Worm (Caenorhabditis elegans) whole organism, young adult: ENCODE measurements around the gene F21C10.19.

Experiments
- D2030.7 ChIP-seq: fragments of 200-800 bp; sonication (Bioruptor generic); IDR thresholded peaks from 2 replicates; pipeline ENCODE4 v1.3.6; 2022; ENCODE audit warnings: missing genetic modification reagents, missing genetic modification characterization, missing compliant biosample characterization
- F10E7.11 ChIP-seq: sonication (generic microtip); optimal IDR thresholded peaks from 2 replicates; lab custom pipeline; 2017; ENCODE audit warnings: mild to moderate bottlenecking, missing genetic modification characterization, moderate library complexity, missing compliant biosample characterization
- F37B4.10 ChIP-seq: fragments of 200-800 bp; sonication (Bioruptor generic); IDR thresholded peaks from 2 replicates; pipeline ENCODE4 v1.3.6; 2022; ENCODE audit warnings: missing genetic modification characterization, missing compliant biosample characterization
- K11D2.4 ChIP-seq: fragments of 200-800 bp; sonication (Bioruptor generic); IDR thresholded peaks from 2 replicates; pipeline ENCODE4 v1.3.6; 2022; ENCODE audit warnings: missing genetic modification reagents, missing genetic modification characterization, missing compliant biosample characterization
- K12H6.12 ChIP-seq: fragments of 200-800 bp; sonication (Bioruptor generic); optimal IDR thresholded peaks from 2 replicates; lab custom pipeline; 2018; ENCODE audit warnings: mild to moderate bottlenecking, missing genetic modification characterization, missing compliant biosample characterization
- T07F8.4 ChIP-seq: sonication (generic microtip); optimal IDR thresholded peaks from 2 replicates; lab custom pipeline; 2016; ENCODE audit warnings: mild to moderate bottlenecking, missing genetic modification characterization, moderate library complexity, missing compliant biosample characterization
- ZK185.1 ChIP-seq: sonication (generic microtip); optimal IDR thresholded peaks from 2 replicates; lab custom pipeline; 2016; ENCODE audit warnings: mild to moderate bottlenecking, missing genetic modification characterization, missing compliant biosample characterization; ENCODE audit not compliant: poor library complexity, severe bottlenecking
- akir-1 ChIP-seq: fragments of 200-800 bp; sonication (Bioruptor generic); optimal IDR thresholded peaks from 2 replicates; lab custom pipeline; 2018; ENCODE audit warnings: mild to moderate bottlenecking, missing genetic modification characterization, moderate library complexity, missing compliant biosample characterization
- athp-1 ChIP-seq: sonication (generic microtip); optimal IDR thresholded peaks from 2 replicates; lab custom pipeline; 2017; ENCODE audit warnings: mild to moderate bottlenecking, missing genetic modification characterization, missing compliant biosample characterization
- cebp-1 ChIP-seq, 2 experiments: fragments of 200-800 bp in 1 of 2; sonication (Bioruptor generic) in 1 of 2; sonication (generic microtip) in 1 of 2; IDR thresholded peaks in 1 of 2; optimal IDR thresholded peaks in 1 of 2; 2 replicates each; pipeline versions ENCODE4 v1.3.6 to Lab custom; 2017 to 2022; ENCODE audit warnings: missing compliant biosample characterization in 2 of 2, missing genetic modification characterization in 2 of 2, mild to moderate bottlenecking in 1 of 2, missing genetic modification reagents in 1 of 2, moderate library complexity in 1 of 2
- die-1 ChIP-seq: sonication (generic microtip); optimal IDR thresholded peaks from 2 replicates; lab custom pipeline; 2016; ENCODE audit warnings: missing genotype, mild to moderate bottlenecking, missing genetic modification characterization, missing compliant biosample characterization
- dpl-1 ChIP-seq: fragments of 150-350 bp; optimal IDR thresholded peaks from 2 replicates; lab custom pipeline; 2014; ENCODE audit warnings: missing biosample characterization, missing genetic modification reagents, missing genetic modification characterization
- egl-18 ChIP-seq: fragments of 200-800 bp; sonication (Bioruptor generic); IDR thresholded peaks from 2 replicates; pipeline ENCODE4 v1.3.6; 2022; ENCODE audit warnings: missing genetic modification reagents, missing genetic modification characterization, missing compliant biosample characterization
- gei-17 ChIP-seq: fragments of 200-800 bp; sonication (Bioruptor generic); optimal IDR thresholded peaks from 2 replicates; lab custom pipeline; 2018; ENCODE audit warnings: mild to moderate bottlenecking, missing genetic modification characterization, missing compliant biosample characterization
- hlh-26 ChIP-seq: fragments of 200-800 bp; sonication (Bioruptor generic); conservative IDR thresholded peaks from 2 replicates; pipeline ENCODE4 v1.3.6; 2022; ENCODE audit warnings: missing genetic modification reagents, missing genetic modification characterization, missing compliant biosample characterization
- hmg-1.2 ChIP-seq: fragments of 200-800 bp; sonication (Bioruptor generic); IDR thresholded peaks from 2 replicates; pipeline ENCODE4 v1.3.6; 2022; ENCODE audit warnings: missing genetic modification reagents, missing genetic modification characterization, missing compliant biosample characterization
- hmg-20 ChIP-seq: fragments of 200-800 bp; sonication (Bioruptor generic); IDR thresholded peaks from 2 replicates; pipeline ENCODE4 v1.3.6; 2022; ENCODE audit warnings: missing genetic modification reagents, missing genetic modification characterization, missing compliant biosample characterization
- let-526 ChIP-seq: fragments of 200-800 bp; sonication (Bioruptor generic); IDR thresholded peaks from 2 replicates; pipeline ENCODE4 v1.3.6; 2022; ENCODE audit warnings: missing genetic modification reagents, missing genetic modification characterization, missing compliant biosample characterization
- let-607 ChIP-seq, 2 experiments: fragments of 200-800 bp in 1 of 2; sonication (Bioruptor generic) in 1 of 2; sonication (generic microtip) in 1 of 2; optimal IDR thresholded peaks; 2 replicates each; lab custom pipeline; 2016 to 2018; ENCODE audit warnings: mild to moderate bottlenecking in 2 of 2, missing compliant biosample characterization in 2 of 2, missing genetic modification characterization in 2 of 2, moderate library complexity in 2 of 2, missing genotype in 1 of 2
- lin-35 ChIP-seq, 3 experiments: fragments of 150-350 bp in 2 of 3; sonication (generic microtip) in 1 of 3; optimal IDR thresholded peaks; 2 replicates each; lab custom pipeline; 2014 to 2018; ENCODE audit warnings: missing biosample characterization in 3 of 3, missing genetic modification characterization in 3 of 3, missing genetic modification reagents in 3 of 3
- lin-54 ChIP-seq: fragments of 200-800 bp; sonication (Bioruptor generic); optimal IDR thresholded peaks from 2 replicates; lab custom pipeline; 2018; ENCODE audit warnings: mild to moderate bottlenecking, missing genetic modification characterization, missing compliant biosample characterization
- lsl-1 ChIP-seq: fragments of 200-800 bp; sonication (Bioruptor generic); optimal IDR thresholded peaks from 2 replicates; lab custom pipeline; 2018; ENCODE audit warnings: mild to moderate bottlenecking, missing genetic modification characterization, moderate library complexity, missing compliant biosample characterization
- mes-4 ChIP-seq: sonication (generic microtip); optimal IDR thresholded peaks from 2 replicates; lab custom pipeline; 2016; ENCODE audit warnings: missing genotype, missing genetic modification characterization, missing compliant biosample characterization
- nfya-2 ChIP-seq: fragments of 200-800 bp; sonication (Bioruptor generic); IDR thresholded peaks from 2 replicates; pipeline ENCODE4 v1.3.6; 2022; ENCODE audit warnings: missing genetic modification reagents, missing genetic modification characterization, missing compliant biosample characterization
- nhr-120 ChIP-seq: fragments of 200-800 bp; sonication (Bioruptor generic); IDR thresholded peaks from 2 replicates; pipeline ENCODE4 v1.3.6; 2022; ENCODE audit warnings: missing genetic modification characterization, missing compliant biosample characterization
- pbrm-1 ChIP-seq: fragments of 200-800 bp; sonication (Bioruptor generic); IDR thresholded peaks from 2 replicates; pipeline ENCODE4 v1.3.6; 2022; ENCODE audit warnings: missing genetic modification reagents, missing genetic modification characterization, missing compliant biosample characterization
- rcor-1 ChIP-seq: fragments of 200-800 bp; sonication (Bioruptor generic); IDR thresholded peaks from 2 replicates; pipeline ENCODE4 v1.3.6; 2022; ENCODE audit warnings: missing genetic modification reagents, missing genetic modification characterization, missing compliant biosample characterization
- sea-2 ChIP-seq: fragments of 200-800 bp; sonication (Bioruptor generic); IDR thresholded peaks from 2 replicates; pipeline ENCODE4 v1.3.6; 2022; ENCODE audit warnings: missing genetic modification characterization, missing compliant biosample characterization
- snpc-1.1 ChIP-seq: sonication (generic microtip); optimal IDR thresholded peaks from 2 replicates; lab custom pipeline; 2017; ENCODE audit warnings: missing genetic modification characterization, mild to moderate bottlenecking, missing compliant biosample characterization, antibody characterized with exemption, moderate library complexity, missing genotype, missing genetic modification reagents; ENCODE audit not compliant: insufficient read depth
- snpc-3.4 ChIP-seq: sonication (generic microtip); optimal IDR thresholded peaks from 2 replicates; lab custom pipeline; 2017; ENCODE audit warnings: missing genetic modification characterization, mild to moderate bottlenecking, missing compliant biosample characterization, antibody characterized with exemption, moderate library complexity, missing genotype, missing genetic modification reagents
- snpc-4 ChIP-seq, 5 experiments: fragments of 150-350 bp in 1 of 5; sonication (generic microtip) in 4 of 5; optimal IDR thresholded peaks; 2 replicates each; lab custom pipeline; 2014 to 2018; ENCODE audit warnings: missing genetic modification characterization in 5 of 5, missing biosample characterization in 3 of 5, antibody characterized with exemption in 2 of 5, mild to moderate bottlenecking in 2 of 5, missing compliant biosample characterization in 2 of 5, missing genotype in 2 of 5, moderate library complexity in 2 of 5, missing genetic modification reagents in 1 of 5
- somi-1 ChIP-seq: fragments of 200-800 bp; sonication (Bioruptor generic); optimal IDR thresholded peaks from 2 replicates; lab custom pipeline; 2018; ENCODE audit warnings: mild to moderate bottlenecking, missing genetic modification characterization, missing compliant biosample characterization
- sptf-2 ChIP-seq: fragments of 200-800 bp; sonication (Bioruptor generic); optimal IDR thresholded peaks from 2 replicates; lab custom pipeline; 2018; ENCODE audit warnings: mild to moderate bottlenecking, missing genetic modification characterization, missing compliant biosample characterization
- unc-130 ChIP-seq: sonication (generic microtip); optimal IDR thresholded peaks from 2 replicates; lab custom pipeline; 2016; ENCODE audit warnings: missing genetic modification reagents, missing genetic modification characterization, missing compliant biosample characterization
- ztf-22 ChIP-seq: fragments of 200-800 bp; sonication (Bioruptor generic); optimal IDR thresholded peaks from 2 replicates; lab custom pipeline; 2018; ENCODE audit warnings: mild to moderate bottlenecking, missing genetic modification characterization, moderate library complexity, missing compliant biosample characterization
- ztf-25 ChIP-seq: fragments of 200-800 bp; sonication (Bioruptor generic); IDR thresholded peaks from 2 replicates; pipeline ENCODE4 v1.3.6; 2022; ENCODE audit warnings: missing genetic modification reagents, missing genetic modification characterization, missing compliant biosample characterization
- ztf-26 ChIP-seq: sonication (generic microtip); optimal IDR thresholded peaks from 2 replicates; lab custom pipeline; 2017; ENCODE audit warnings: missing genetic modification characterization, missing compliant biosample characterization
- ztf-28 ChIP-seq: fragments of 200-800 bp; sonication (Bioruptor generic); IDR thresholded peaks from 2 replicates; pipeline ENCODE4 v1.3.6; 2022; ENCODE audit warnings: missing genetic modification reagents, missing genetic modification characterization, missing compliant biosample characterization

Gene F21C10.19

ce11 chrV:9101062-9101461 lies 29.8 kb upstream of the F21C10.19 start, which contains the start of gene frpr-6:
frpr-6 (minus strand) TSS chrV:9101162.
- no peak for TF ChIP-seq nfya-2 (GFP tag; lab: Robert Waterston, UW)
- no peak for TF ChIP-seq D2030.7 (GFP tag; lab: Robert Waterston, UW)
- no peak for TF ChIP-seq snpc-3.4 (tag; lab: Kevin White, UChicago)
- TF ChIP-seq ztf-25 (GFP tag; lab: Robert Waterston, UW), result no peak

ce11 chrV:9108219-9108618 lies 22.6 kb upstream of the F21C10.19 start, which contains the start of gene F21C10.18:
F21C10.18 (plus strand) TSS chrV:9108519.
- no peak for TF ChIP-seq gei-17
- no peak for TF ChIP-seq sea-2 (GFP tag; lab: Robert Waterston, UW)
- no peak for TF ChIP-seq ztf-28 (GFP tag; lab: Robert Waterston, UW)
- TF ChIP-seq mes-4 (tag; lab: Kevin White, UChicago), result no peak
- no peak for TF ChIP-seq lin-35 (GFP tag; optimal IDR thresholded peaks at IDR 0.05; lab: Kevin White, UChicago)
- no peak for TF ChIP-seq K11D2.4 (GFP tag; lab: Robert Waterston, UW)
- no peak for TF ChIP-seq hlh-26 (GFP tag; lab: Robert Waterston, UW)

ce11 chrV:9109281-9109680 lies 21.6 kb upstream of the F21C10.19 start, which contains the start of gene pqn-31:
pqn-31 (plus strand) TSS chrV:9109581.
- TF ChIP-seq hmg-20 (GFP tag; lab: Robert Waterston, UW), result no peak
- TF ChIP-seq rcor-1 (GFP tag; lab: Robert Waterston, UW), result no peak
- no peak for TF ChIP-seq K12H6.12 (tag; lab: Kevin White, UChicago)
- TF ChIP-seq ZK185.1 (tag; lab: Kevin White, UChicago), result no peak
- no peak for TF ChIP-seq unc-130
- TF ChIP-seq somi-1 (GFP tag; lab: Kevin White, UChicago), result no peak
- TF ChIP-seq snpc-4 (GFP tag; optimal IDR thresholded peaks at IDR 0.05; lab: Kevin White, UChicago), result no peak
- no peak for TF ChIP-seq snpc-4 (tag; optimal IDR thresholded peaks at IDR 0.05; lab: Kevin White, UChicago)
- no peak for TF ChIP-seq dpl-1
- no peak for TF ChIP-seq cebp-1 (GFP tag; IDR thresholded peaks at IDR 0.05; lab: Robert Waterston, UW)
- TF ChIP-seq cebp-1 (tag; optimal IDR thresholded peaks at IDR 0.05; lab: Kevin White, UChicago), result no peak
- TF ChIP-seq lsl-1, result no peak
- TF ChIP-seq let-526 (GFP tag; lab: Robert Waterston, UW), result no peak
- TF ChIP-seq ztf-22 (GFP tag; lab: Kevin White, UChicago), result no peak
- TF ChIP-seq die-1 (tag; lab: Kevin White, UChicago), result no peak

- TF ChIP-seq ztf-26 (tag; lab: Kevin White, UChicago), result no peak
- no peak for TF ChIP-seq F37B4.10 (GFP tag; lab: Robert Waterston, UW)
- TF ChIP-seq let-607 (tag; optimal IDR thresholded peaks at IDR 0.05; lab: Kevin White, UChicago), result no peak
- TF ChIP-seq athp-1 (tag; lab: Kevin White, UChicago), result no peak
- TF ChIP-seq snpc-3.4 (tag; lab: Kevin White, UChicago), result no peak
- TF ChIP-seq hmg-1.2 (GFP tag; lab: Robert Waterston, UW), result no peak
- TF ChIP-seq T07F8.4, result no peak
- no peak for TF ChIP-seq lin-54
- no peak for TF ChIP-seq pbrm-1
- no peak for TF ChIP-seq akir-1 (GFP tag; lab: Kevin White, UChicago)
- no peak for TF ChIP-seq sptf-2 (GFP tag; lab: Kevin White, UChicago)
- TF ChIP-seq snpc-1.1 (tag; lab: Kevin White, UChicago), result no peak
- no peak for TF ChIP-seq F10E7.11 (tag; lab: Kevin White, UChicago)
- TF ChIP-seq nhr-120 (GFP tag; lab: Robert Waterston, UW), result no peak
- TF ChIP-seq egl-18, result no peak
Measured at ce11 chrV:9111957-9112356, 18.9 kb upstream of the F21C10.19 start.
